Worm (Caenorhabditis elegans): ENCODE results near the gene E_BE45912.2.
A peak's percentile ranks its signal among the peaks of the same experiment; 100 is the strongest.

DNA sequence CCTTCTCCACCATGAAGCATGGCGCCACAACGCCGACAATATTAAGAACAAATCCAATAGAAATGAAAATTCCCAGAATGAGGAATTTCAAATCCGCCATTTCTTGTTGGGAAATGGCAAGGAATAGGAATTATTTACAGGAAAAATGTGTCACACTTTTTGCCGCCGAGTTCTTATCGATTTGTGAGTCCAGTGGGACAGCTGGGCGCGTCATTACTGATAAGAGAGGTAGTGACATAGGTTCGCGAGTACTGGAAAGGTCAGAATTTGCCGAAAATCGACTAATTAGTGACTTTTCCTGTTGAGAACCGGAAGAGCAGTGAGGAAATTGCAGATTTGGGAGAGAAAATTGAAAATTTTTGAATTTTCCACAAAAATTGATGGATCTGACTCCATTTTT lies 2.7 kb downstream of the E_BE45912.2 start:
- no peak for TF ChIP-seq ztf-11 (tag; optimal IDR thresholded peaks at IDR 0.05)
- TF ChIP-seq ZK546.5 (tag; optimal IDR thresholded peaks at IDR 0.05) = no peak
- TF ChIP-seq unc-62 (GFP tag; optimal IDR thresholded peaks at IDR 0.05) = no peak
- TF ChIP-seq fos-1 (tag; optimal IDR thresholded peaks at IDR 0.05) = no peak
- TF ChIP-seq snpc-4 (tag; optimal IDR thresholded peaks at IDR 0.05) = no peak
- TF ChIP-seq fkh-10 (GFP tag; optimal IDR thresholded peaks at IDR 0.05) = no peak
- no peak for TF ChIP-seq nhr-67 (tag; optimal IDR thresholded peaks at IDR 0.05)
- TF ChIP-seq lin-39 (tag; optimal IDR thresholded peaks at IDR 0.05) = no peak
- no peak for TF ChIP-seq nhr-25 (tag; optimal IDR thresholded peaks at IDR 0.05)
- TF ChIP-seq elt-1 (tag; optimal IDR thresholded peaks at IDR 0.05) = no peak
- TF ChIP-seq nhr-76 (tag; optimal IDR thresholded peaks at IDR 0.05) = no peak
- TF ChIP-seq pha-4 (tag; optimal IDR thresholded peaks at IDR 0.05) = no peak
- peak; percentile 43 for TF ChIP-seq pqm-1 (tag; optimal IDR thresholded peaks at IDR 0.05)
- TF ChIP-seq mdl-1 (tag; optimal IDR thresholded peaks at IDR 0.05) = no peak

Measured in whole organism, L3 larva.